Worm (Caenorhabditis elegans): Measurements from ENCODE around the gene arg-1.

DNA sequence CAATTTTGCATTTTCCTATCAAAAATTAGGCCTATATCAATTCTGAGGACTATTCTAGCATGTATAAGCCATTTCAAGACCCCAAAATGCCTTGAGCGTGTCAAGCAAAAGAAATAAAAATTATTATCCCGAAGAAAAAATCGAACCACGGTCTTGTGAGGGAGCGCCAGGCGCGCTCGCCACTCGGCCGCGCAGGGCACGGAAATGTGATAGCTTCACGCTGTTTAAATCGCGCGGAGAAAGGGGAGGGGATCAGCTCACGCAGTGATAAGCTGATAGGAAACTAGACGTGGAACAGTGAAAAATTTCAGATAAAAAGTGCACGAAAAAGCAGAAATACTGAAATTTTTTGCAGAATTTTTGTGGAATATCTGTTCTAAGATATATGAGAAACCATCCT is 51.0 kb downstream of the arg-1 start:
- TF ChIP-seq tbp1 (GFP tag; optimal IDR thresholded peaks at IDR 0.05) (peak; percentile 98), rpc-1 (optimal IDR thresholded peaks at IDR 0.05) (peak; percentile 91), rpc-1 (tag; optimal IDR thresholded peaks at IDR 0.05) (peak; percentile 98), T26A5.8 (tag; optimal IDR thresholded peaks at IDR 0.05) (no peak), mxl-1 (tag; optimal IDR thresholded peaks at IDR 0.05) (peak; percentile 70), nfya-2 (GFP tag; IDR thresholded peaks at IDR 0.05) (no peak)
